Worm (Caenorhabditis elegans) whole organism, young adult: Measurements from ENCODE around the gene F42G4.7.

Experiments used
- B0019.2 ChIP-seq: fragments of 200-800 bp; sonication (Bioruptor generic); conservative IDR thresholded peaks from 2 replicates; pipeline ENCODE4 v1.3.6; 2022; ENCODE audit warnings: missing genetic modification reagents, missing genetic modification characterization, missing compliant biosample characterization
- C06A6.2 ChIP-seq: fragments of 200-800 bp; sonication (Bioruptor generic); conservative IDR thresholded peaks from 2 replicates; pipeline ENCODE4 v1.3.6; 2022; ENCODE audit warnings: missing genetic modification characterization, missing compliant biosample characterization
- D2030.7 ChIP-seq: fragments of 200-800 bp; sonication (Bioruptor generic); IDR thresholded peaks from 2 replicates; pipeline ENCODE4 v1.3.6; 2022; ENCODE audit warnings: missing genetic modification reagents, missing genetic modification characterization, missing compliant biosample characterization
- F10E7.11 ChIP-seq: sonication (generic microtip); optimal IDR thresholded peaks from 2 replicates; lab custom pipeline; 2017; ENCODE audit warnings: mild to moderate bottlenecking, missing genetic modification characterization, moderate library complexity, missing compliant biosample characterization
- F23B12.7 ChIP-seq: sonication (generic microtip); optimal IDR thresholded peaks from 2 replicates; lab custom pipeline; 2017; ENCODE audit warnings: missing genetic modification characterization, mild to moderate bottlenecking, missing compliant biosample characterization, antibody characterized with exemption, moderate library complexity; ENCODE audit not compliant: insufficient read depth
- F33H1.4 ChIP-seq: fragments of 200-800 bp; sonication (Bioruptor generic); IDR thresholded peaks from 2 replicates; pipeline ENCODE4 v1.3.6; 2022; ENCODE audit warnings: missing genetic modification reagents, missing genetic modification characterization, missing compliant biosample characterization
- F52B5.7 ChIP-seq: sonication (generic microtip); optimal IDR thresholded peaks from 2 replicates; lab custom pipeline; 2016; ENCODE audit warnings: mild to moderate bottlenecking, missing genetic modification characterization, missing compliant biosample characterization
- F55B11.4 ChIP-seq: sonication (generic microtip); optimal IDR thresholded peaks from 2 replicates; lab custom pipeline; 2016; ENCODE audit warnings: missing compliant biosample characterization, missing genetic modification characterization, borderline replicate concordance; ENCODE audit not compliant: insufficient read depth
- K11D2.4 ChIP-seq: fragments of 200-800 bp; sonication (Bioruptor generic); IDR thresholded peaks from 2 replicates; pipeline ENCODE4 v1.3.6; 2022; ENCODE audit warnings: missing genetic modification reagents, missing genetic modification characterization, missing compliant biosample characterization
- Y53G8AR.9 ChIP-seq: fragments of 200-800 bp; sonication (Bioruptor generic); conservative IDR thresholded peaks from 2 replicates; pipeline ENCODE4 v1.3.6; 2022; ENCODE audit warnings: missing genetic modification reagents, missing genetic modification characterization, missing compliant biosample characterization
- Y95B8A.8 ChIP-seq: fragments of 200-800 bp; sonication (Bioruptor generic); IDR thresholded peaks from 2 replicates; pipeline ENCODE4 v1.3.6; 2022; ENCODE audit warnings: missing genetic modification reagents, missing genetic modification characterization, missing compliant biosample characterization
- akir-1 ChIP-seq: fragments of 200-800 bp; sonication (Bioruptor generic); optimal IDR thresholded peaks from 2 replicates; lab custom pipeline; 2018; ENCODE audit warnings: mild to moderate bottlenecking, missing genetic modification characterization, moderate library complexity, missing compliant biosample characterization
- atf-7 ChIP-seq: sonication (generic microtip); optimal IDR thresholded peaks from 2 replicates; lab custom pipeline; 2017; ENCODE audit warnings: mild to moderate bottlenecking, missing genetic modification characterization, missing compliant biosample characterization
- attf-5 ChIP-seq: fragments of 200-800 bp; sonication (Bioruptor generic); optimal IDR thresholded peaks from 2 replicates; lab custom pipeline; 2018; ENCODE audit warnings: mild to moderate bottlenecking, missing genetic modification characterization, missing compliant biosample characterization
- attf-6 ChIP-seq: fragments of 200-800 bp; sonication (Bioruptor generic); IDR thresholded peaks from 2 replicates; pipeline ENCODE4 v1.3.6; 2022; ENCODE audit warnings: missing genetic modification reagents, missing genetic modification characterization, missing compliant biosample characterization
- bed-1 ChIP-seq: fragments of 200-800 bp; sonication (Bioruptor generic); IDR thresholded peaks from 2 replicates; pipeline ENCODE4 v1.3.6; 2022; ENCODE audit warnings: missing genetic modification reagents, missing genetic modification characterization, missing compliant biosample characterization
- bed-2 ChIP-seq: fragments of 200-800 bp; sonication (Bioruptor generic); IDR thresholded peaks from 2 replicates; pipeline ENCODE4 v1.3.6; 2022; ENCODE audit warnings: missing genetic modification reagents, missing genetic modification characterization, missing compliant biosample characterization
- ccch-3 ChIP-seq: fragments of 200-800 bp; sonication (Bioruptor generic); optimal IDR thresholded peaks from 2 replicates; lab custom pipeline; 2018; ENCODE audit warnings: mild to moderate bottlenecking, missing genetic modification characterization, missing compliant biosample characterization
- cebp-1 ChIP-seq, 2 experiments: fragments of 200-800 bp in 1 of 2; sonication (Bioruptor generic) in 1 of 2; sonication (generic microtip) in 1 of 2; IDR thresholded peaks in 1 of 2; optimal IDR thresholded peaks in 1 of 2; 2 replicates each; pipeline versions ENCODE4 v1.3.6 to Lab custom; 2017 to 2022; ENCODE audit warnings: missing compliant biosample characterization in 2 of 2, missing genetic modification characterization in 2 of 2, mild to moderate bottlenecking in 1 of 2, missing genetic modification reagents in 1 of 2, moderate library complexity in 1 of 2
- dox-1 ChIP-seq: fragments of 200-800 bp; sonication (Bioruptor generic); IDR thresholded peaks from 2 replicates; pipeline ENCODE4 v1.3.6; 2022; ENCODE audit warnings: missing genetic modification reagents, missing genetic modification characterization, missing compliant biosample characterization
- egrh-3 ChIP-seq: fragments of 200-800 bp; sonication (Bioruptor generic); IDR thresholded peaks from 2 replicates; pipeline ENCODE4 v1.3.6; 2022; ENCODE audit warnings: missing genetic modification reagents, missing genetic modification characterization, missing compliant biosample characterization
- ekl-4 ChIP-seq: fragments of 200-800 bp; sonication (Bioruptor generic); IDR thresholded peaks from 2 replicates; pipeline ENCODE4 v1.3.6; 2022; ENCODE audit warnings: missing genetic modification reagents, missing genetic modification characterization, missing compliant biosample characterization
- ets-4 ChIP-seq: fragments of 200-800 bp; sonication (Bioruptor generic); optimal IDR thresholded peaks from 2 replicates; lab custom pipeline; 2018; ENCODE audit warnings: mild to moderate bottlenecking, missing genetic modification characterization, missing compliant biosample characterization
- fkh-3 ChIP-seq: sonication (generic microtip); optimal IDR thresholded peaks from 2 replicates; lab custom pipeline; 2016; ENCODE audit warnings: mild to moderate bottlenecking, missing genetic modification characterization, missing compliant biosample characterization
- him-1 ChIP-seq: sonication (generic microtip); optimal IDR thresholded peaks from 2 replicates; lab custom pipeline; 2016; ENCODE audit warnings: missing genotype, missing genetic modification reagents, missing genetic modification characterization, missing compliant biosample characterization
- hmg-1.2 ChIP-seq: fragments of 200-800 bp; sonication (Bioruptor generic); IDR thresholded peaks from 2 replicates; pipeline ENCODE4 v1.3.6; 2022; ENCODE audit warnings: missing genetic modification reagents, missing genetic modification characterization, missing compliant biosample characterization
- hmg-20 ChIP-seq: fragments of 200-800 bp; sonication (Bioruptor generic); IDR thresholded peaks from 2 replicates; pipeline ENCODE4 v1.3.6; 2022; ENCODE audit warnings: missing genetic modification reagents, missing genetic modification characterization, missing compliant biosample characterization
- hsf-1 ChIP-seq: fragments of 200-800 bp; sonication (Bioruptor generic); IDR thresholded peaks from 2 replicates; pipeline ENCODE4 v1.3.6; 2022; ENCODE audit warnings: missing genetic modification reagents, missing genetic modification characterization, missing compliant biosample characterization
- let-607 ChIP-seq, 2 experiments: fragments of 200-800 bp in 1 of 2; sonication (Bioruptor generic) in 1 of 2; sonication (generic microtip) in 1 of 2; optimal IDR thresholded peaks; 2 replicates each; lab custom pipeline; 2016 to 2018; ENCODE audit warnings: mild to moderate bottlenecking in 2 of 2, missing compliant biosample characterization in 2 of 2, missing genetic modification characterization in 2 of 2, moderate library complexity in 2 of 2, missing genotype in 1 of 2
- lin-40 ChIP-seq: sonication (generic microtip); optimal IDR thresholded peaks from 2 replicates; lab custom pipeline; 2016; ENCODE audit warnings: missing genetic modification characterization, mild to moderate bottlenecking, missing compliant biosample characterization, missing genotype, missing genetic modification reagents
- madf-6 ChIP-seq: fragments of 200-800 bp; sonication (Bioruptor generic); IDR thresholded peaks from 2 replicates; pipeline ENCODE4 v1.3.6; 2022; ENCODE audit warnings: missing genetic modification reagents, missing genetic modification characterization, missing compliant biosample characterization
- mcd-1 ChIP-seq: fragments of 200-800 bp; sonication (Bioruptor generic); IDR thresholded peaks from 2 replicates; pipeline ENCODE4 v1.3.6; 2022; ENCODE audit warnings: missing genetic modification reagents, missing genetic modification characterization, missing compliant biosample characterization
- nhr-120 ChIP-seq: fragments of 200-800 bp; sonication (Bioruptor generic); IDR thresholded peaks from 2 replicates; pipeline ENCODE4 v1.3.6; 2022; ENCODE audit warnings: missing genetic modification characterization, missing compliant biosample characterization
- nhr-80 ChIP-seq: sonication (generic microtip); optimal IDR thresholded peaks from 2 replicates; lab custom pipeline; 2016; ENCODE audit warnings: missing genetic modification characterization, missing compliant biosample characterization
- rcor-1 ChIP-seq: fragments of 200-800 bp; sonication (Bioruptor generic); IDR thresholded peaks from 2 replicates; pipeline ENCODE4 v1.3.6; 2022; ENCODE audit warnings: missing genetic modification reagents, missing genetic modification characterization, missing compliant biosample characterization
- sea-2 ChIP-seq: fragments of 200-800 bp; sonication (Bioruptor generic); IDR thresholded peaks from 2 replicates; pipeline ENCODE4 v1.3.6; 2022; ENCODE audit warnings: missing genetic modification characterization, missing compliant biosample characterization
- sptf-2 ChIP-seq: fragments of 200-800 bp; sonication (Bioruptor generic); optimal IDR thresholded peaks from 2 replicates; lab custom pipeline; 2018; ENCODE audit warnings: mild to moderate bottlenecking, missing genetic modification characterization, missing compliant biosample characterization
- unc-130 ChIP-seq: sonication (generic microtip); optimal IDR thresholded peaks from 2 replicates; lab custom pipeline; 2016; ENCODE audit warnings: missing genetic modification reagents, missing genetic modification characterization, missing compliant biosample characterization
- zfh-2 ChIP-seq: fragments of 200-800 bp; sonication (Bioruptor generic); conservative IDR thresholded peaks from 2 replicates; pipeline ENCODE4 v1.3.6; 2022; ENCODE audit warnings: missing genetic modification reagents, missing genetic modification characterization, missing compliant biosample characterization
- ztf-28 ChIP-seq: fragments of 200-800 bp; sonication (Bioruptor generic); IDR thresholded peaks from 2 replicates; pipeline ENCODE4 v1.3.6; 2022; ENCODE audit warnings: missing genetic modification reagents, missing genetic modification characterization, missing compliant biosample characterization

F42G4.7 gene

DNA sequence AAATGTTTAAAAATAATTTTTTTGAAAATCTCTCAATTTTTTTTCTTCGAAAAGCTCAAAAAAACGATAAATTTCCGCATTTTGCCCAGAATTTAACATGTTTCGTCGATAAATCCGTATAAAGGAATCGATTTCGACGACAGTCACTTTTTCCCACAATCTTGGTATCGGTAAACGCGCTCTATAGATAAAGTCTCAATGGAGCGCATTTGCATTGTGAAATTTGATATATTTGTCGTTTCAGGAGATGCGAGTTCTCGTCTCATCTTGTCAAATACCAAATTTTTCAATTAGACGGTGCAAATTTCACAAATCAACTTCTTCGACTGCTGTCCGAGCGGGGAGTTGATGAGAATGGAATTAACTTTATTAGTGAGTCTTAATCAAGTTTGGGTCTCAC, 7.9 kb downstream of the F42G4.7 start:
- TF ChIP-seq madf-6 (GFP tag; lab: Robert Waterston, UW) (peak; percentile 24; the same call in 1 of the 2 replicates), mcd-1 (GFP tag; lab: Robert Waterston, UW) (peak; percentile 57; the same call in 1 of the 2 replicates)

DNA sequence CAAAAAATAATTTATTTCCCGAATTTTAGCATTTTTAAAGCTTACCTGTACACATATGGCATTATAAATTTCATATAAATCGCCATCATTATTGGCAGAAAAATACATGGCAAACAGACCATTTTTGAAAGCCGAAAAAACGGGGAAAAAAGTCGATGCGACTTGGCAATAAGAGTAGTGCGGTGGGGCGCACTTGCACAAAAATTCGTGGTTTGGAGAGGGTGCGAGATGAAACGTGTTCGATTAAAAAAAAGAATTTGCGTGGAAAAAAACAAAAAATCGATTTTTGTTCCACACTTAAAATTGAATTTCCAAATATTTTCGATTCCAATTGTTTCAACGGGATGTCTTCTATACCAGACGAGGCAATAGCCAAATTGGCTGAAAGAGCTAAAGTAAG, 10.4 kb downstream of the F42G4.7 start, which contains the start of gene F18A11.3:
TSS of gene F18A11.3 (minus strand) at position 125 of the 400 bp plus-strand sequence.
- TF ChIP-seq mcd-1 (GFP tag; lab: Robert Waterston, UW) = peak; percentile 80
- peak; percentile 70 to 90 for TF ChIP-seq let-607 (tag; optimal IDR thresholded peaks at IDR 0.05; lab: Kevin White, UChicago)
- TF ChIP-seq bed-1 (GFP tag; lab: Robert Waterston, UW) = no peak
- TF ChIP-seq attf-5 = peak; percentile 40
- TF ChIP-seq nhr-80 = peak; percentile 11
- TF ChIP-seq, all 124 proteins: peak for 4

- peak; percentile 60 for TF ChIP-seq hmg-1.2 (GFP tag; lab: Robert Waterston, UW)
These were observed 15.4 kb downstream of the F42G4.7 start, which contains the start of gene F18A11.2 for ce11 chrII:13031649-13032191. TSS of gene F18A11.2 (plus strand) at chrII:13031699.

DNA sequence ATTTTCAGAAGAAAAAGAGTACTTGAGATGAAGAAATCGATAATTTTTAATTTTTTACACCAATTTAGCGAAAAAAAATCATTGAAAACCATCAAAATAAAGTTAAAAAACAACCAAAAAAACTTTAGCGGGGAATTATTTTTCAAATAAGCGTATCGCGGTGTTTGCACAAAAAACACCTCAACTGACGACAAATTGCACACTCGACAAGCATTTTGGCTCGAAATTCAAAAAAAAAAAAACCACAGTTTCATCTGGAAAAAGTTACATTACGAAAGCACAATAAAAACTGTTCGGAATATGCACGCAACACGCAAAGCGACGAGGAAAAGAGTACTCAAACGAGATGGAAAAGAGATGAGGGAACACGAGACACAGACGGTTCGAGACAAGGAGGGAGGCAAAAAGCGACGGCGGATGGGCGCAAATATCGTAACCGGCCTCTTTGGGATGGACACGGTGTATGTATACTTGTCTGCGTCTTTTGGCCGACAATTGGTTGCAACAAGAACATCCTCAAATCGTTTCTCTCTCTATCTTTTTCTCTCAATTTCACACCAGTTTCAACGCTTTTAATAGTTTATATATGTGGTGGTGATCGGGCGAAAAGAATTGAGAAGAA, 16.4 kb downstream of the F42G4.7 start:
- TF ChIP-seq ztf-28 (GFP tag; lab: Robert Waterston, UW) = no peak
- no peak for TF ChIP-seq egrh-3 (GFP tag; lab: Robert Waterston, UW)
- TF ChIP-seq F33H1.4 (GFP tag; lab: Robert Waterston, UW) = peak; percentile 28; the same call in 1 of the 2 replicates
- TF ChIP-seq dox-1 (GFP tag; lab: Robert Waterston, UW) = peak; percentile 24; the same call in 1 of the 2 replicates
- no peak for TF ChIP-seq F55B11.4 (tag; lab: Kevin White, UChicago)
- no peak for TF ChIP-seq cebp-1 (GFP tag; IDR thresholded peaks at IDR 0.05; lab: Robert Waterston, UW)
- peak; percentile 62 for TF ChIP-seq cebp-1 (tag; optimal IDR thresholded peaks at IDR 0.05; lab: Kevin White, UChicago)
- TF ChIP-seq attf-5 = peak; percentile 47
- TF ChIP-seq fkh-3 = no peak
- TF ChIP-seq zfh-2 (GFP tag; lab: Robert Waterston, UW) = peak; percentile 70
- peak; percentile 38 for TF ChIP-seq lin-40 (tag; lab: Kevin White, UChicago)
- no peak for TF ChIP-seq sptf-2 (GFP tag; lab: Kevin White, UChicago)
- TF ChIP-seq attf-6 (GFP tag; lab: Robert Waterston, UW) = no peak
- TF ChIP-seq F10E7.11 (tag; lab: Kevin White, UChicago) = no peak
- no peak for TF ChIP-seq Y53G8AR.9 (GFP tag; lab: Robert Waterston, UW)
- no peak for TF ChIP-seq ccch-3 (GFP tag; lab: Kevin White, UChicago)
- no peak for TF ChIP-seq F23B12.7
- no peak for TF ChIP-seq F52B5.7 (tag; lab: Kevin White, UChicago)
- TF ChIP-seq bed-2 = no peak
- TF ChIP-seq mcd-1 (GFP tag; lab: Robert Waterston, UW) = peak; percentile 34
- TF ChIP-seq ekl-4 = 0 out of 2 replicates have a peak, but pooled peaks have one; percentile 9
- no peak for TF ChIP-seq rcor-1 (GFP tag; lab: Robert Waterston, UW)
- no peak for TF ChIP-seq Y95B8A.8 (GFP tag; lab: Robert Waterston, UW)
- no peak for TF ChIP-seq atf-7 (tag; lab: Kevin White, UChicago)
- TF ChIP-seq him-1 (tag; lab: Kevin White, UChicago) = no peak
- no peak for TF ChIP-seq nhr-120 (GFP tag; lab: Robert Waterston, UW)
- no peak for TF ChIP-seq akir-1 (GFP tag; lab: Kevin White, UChicago)
- TF ChIP-seq C06A6.2 (GFP tag; lab: Robert Waterston, UW) = no peak
- TF ChIP-seq ets-4 (GFP tag; lab: Kevin White, UChicago) = no peak
- TF ChIP-seq hmg-20 (GFP tag; lab: Robert Waterston, UW) = no peak
- TF ChIP-seq D2030.7 (GFP tag; lab: Robert Waterston, UW) = no peak
- no peak for TF ChIP-seq unc-130 (GFP tag; lab: Kevin White, UChicago)
- no peak for TF ChIP-seq K11D2.4
- no peak for TF ChIP-seq hsf-1
- TF ChIP-seq B0019.2 = no peak
- no peak for TF ChIP-seq sea-2
- TF ChIP-seq nhr-80 = peak; percentile 71
